Fruit fly (Drosophila melanogaster) whole organism, embryonic: ENCODE results near the gene CG10029.

ENCODE experiments used
- BEAF-32 ChIP-seq: fragments of 200-800 bp; sonication (Bioruptor generic); optimal IDR thresholded peaks from 3 replicates; lab custom pipeline; 2017; ENCODE audit warnings: missing biosample characterization, missing genetic modification characterization, mild to moderate bottlenecking, moderate library complexity, missing genetic modification reagents
- Bgb ChIP-seq: fragments of 200-800 bp; sonication (Bioruptor generic); IDR thresholded peaks from 2 replicates; pipeline ENCODE4 v1.3.6; 2022; ENCODE audit warnings: missing biosample characterization, missing genetic modification characterization; ENCODE audit not compliant: partially characterized antibody
- CG10209 ChIP-seq: fragments of 200-800 bp; sonication (Bioruptor generic); optimal IDR thresholded peaks from 3 replicates; lab custom pipeline; 2017; ENCODE audit warnings: missing biosample characterization, mild to moderate bottlenecking, missing genetic modification characterization, missing genetic modification reagents
- CG10321 ChIP-seq: fragments of 200-800 bp; sonication (Bioruptor generic); IDR thresholded peaks from 2 replicates; pipeline ENCODE4 v1.3.6; 2022; ENCODE audit warnings: missing biosample characterization, missing genetic modification characterization
- CG10366 ChIP-seq: fragments of 200-800 bp; sonication (Bioruptor generic); IDR thresholded peaks from 2 replicates; pipeline ENCODE4 v1.3.6; 2022; ENCODE audit warnings: missing biosample characterization, missing genetic modification characterization
- CG13624 ChIP-seq: fragments of 200-800 bp; sonication (Bioruptor generic); optimal IDR thresholded peaks from 2 replicates; lab custom pipeline; 2016; ENCODE audit warnings: missing biosample characterization, missing genetic modification characterization
- CG15269 ChIP-seq: fragments of 200-800 bp; sonication (Bioruptor generic); optimal IDR thresholded peaks from 2 replicates; lab custom pipeline; 2018; ENCODE audit warnings: missing biosample characterization, mild to moderate bottlenecking, missing genetic modification characterization, moderate library complexity
- CG17328 ChIP-seq: fragments of 200-800 bp; sonication (Bioruptor generic); IDR thresholded peaks from 2 replicates; pipeline ENCODE4 v1.3.6; 2022; ENCODE audit warnings: missing biosample characterization, missing genetic modification characterization
- CG17912 ChIP-seq: fragments of 200-800 bp; sonication (Bioruptor generic); optimal IDR thresholded peaks from 2 replicates; lab custom pipeline; 2018; ENCODE audit warnings: missing biosample characterization, mild to moderate bottlenecking, missing genetic modification characterization
- CG1832 ChIP-seq: fragments of 200-800 bp; sonication (Bioruptor generic); optimal IDR thresholded peaks from 2 replicates; lab custom pipeline; 2017; ENCODE audit warnings: missing biosample characterization, mild to moderate bottlenecking, missing genetic modification characterization, inconsistent platforms
- CG2129 ChIP-seq: fragments of 200-800 bp; sonication (Bioruptor generic); IDR thresholded peaks from 2 replicates; pipeline ENCODE4 v1.3.6; 2022; ENCODE audit warnings: missing biosample characterization, missing genetic modification characterization; ENCODE audit not compliant: partially characterized antibody
- CG2889 ChIP-seq: fragments of 200-800 bp; sonication (Bioruptor generic); IDR thresholded peaks from 3 replicates; pipeline ENCODE4 v1.3.6; 2022; ENCODE audit warnings: missing biosample characterization, missing genetic modification characterization
- CG3163 ChIP-seq: fragments of 200-800 bp; sonication (Bioruptor generic); optimal IDR thresholded peaks from 3 replicates; lab custom pipeline; 2016; ENCODE audit warnings: missing biosample characterization, missing genetic modification characterization
- CG32767 ChIP-seq: fragments of 200-800 bp; sonication (Bioruptor generic); IDR thresholded peaks from 2 replicates; pipeline ENCODE4 v1.3.6; 2022; ENCODE audit warnings: missing biosample characterization, missing genetic modification characterization
- CG34224 ChIP-seq: fragments of 200-800 bp; sonication (Bioruptor generic); IDR thresholded peaks from 3 replicates; pipeline ENCODE4 v1.3.6; 2022; ENCODE audit warnings: missing biosample characterization, missing genetic modification characterization; ENCODE audit not compliant: partially characterized antibody
- CG4282 ChIP-seq: fragments of 200-800 bp; sonication (Bioruptor generic); optimal IDR thresholded peaks from 2 replicates; lab custom pipeline; 2016; ENCODE audit warnings: missing biosample characterization, missing genetic modification characterization
- CG4404 ChIP-seq: fragments of 200-800 bp; sonication (Bioruptor generic); IDR thresholded peaks from 2 replicates; pipeline ENCODE4 v1.3.6; 2022; ENCODE audit warnings: missing biosample characterization, missing genetic modification characterization
- CG6854 ChIP-seq: fragments of 200-800 bp; sonication (Bioruptor generic); optimal IDR thresholded peaks from 3 replicates; lab custom pipeline; 2017; ENCODE audit warnings: missing biosample characterization, mild to moderate bottlenecking, missing genetic modification characterization
- CG8478 ChIP-seq: fragments of >200 bp; optimal IDR thresholded peaks from 2 replicates; lab custom pipeline; 2018
- Dref ChIP-seq: fragments of 200-800 bp; sonication (Bioruptor generic); IDR thresholded peaks from 2 replicates; pipeline ENCODE4 v1.3.6; 2022; ENCODE audit warnings: missing biosample characterization, missing genetic modification characterization
- Elba2 ChIP-seq: fragments of 200-800 bp; sonication (Bioruptor generic); optimal IDR thresholded peaks from 3 replicates; lab custom pipeline; 2016; ENCODE audit warnings: missing biosample characterization, missing genetic modification characterization
- Ets65A ChIP-seq: fragments of 200-800 bp; sonication (Bioruptor generic); peaks from one replicate; lab custom pipeline; 2016; ENCODE audit warnings: missing biosample characterization, missing genetic modification characterization
- GATAe ChIP-seq: fragments of 200-800 bp; sonication (Bioruptor generic); conservative IDR thresholded peaks from 2 replicates; pipeline ENCODE4 v1.3.6; 2022; ENCODE audit warnings: missing biosample characterization, missing genetic modification characterization
- Gug ChIP-seq: fragments of 200-800 bp; sonication (Bioruptor generic); IDR thresholded peaks from 4 replicates; pipeline ENCODE4 v1.3.6; 2022; ENCODE audit warnings: missing biosample characterization, missing genetic modification characterization
- Hand ChIP-seq: fragments of 200-800 bp; sonication (Bioruptor generic); optimal IDR thresholded peaks from 2 replicates; lab custom pipeline; 2017; ENCODE audit warnings: mild to moderate bottlenecking, missing biosample characterization, missing genetic modification reagents, missing genetic modification characterization
- Hmx ChIP-seq: fragments of 200-800 bp; sonication (Bioruptor generic); optimal IDR thresholded peaks from 2 replicates; lab custom pipeline; 2016; ENCODE audit warnings: missing biosample characterization, missing genetic modification characterization
- Nf-YA ChIP-seq: fragments of 200-800 bp; sonication (Bioruptor generic); IDR thresholded peaks from 2 replicates; pipeline ENCODE4 v1.3.6; 2022; ENCODE audit warnings: missing biosample characterization, missing genetic modification characterization
- Nf-YB ChIP-seq: fragments of 200-800 bp; sonication (Bioruptor generic); optimal IDR thresholded peaks from 3 replicates; lab custom pipeline; 2019; ENCODE audit warnings: missing biosample characterization, mild to moderate bottlenecking, missing genetic modification characterization, moderate library complexity
- Nf-YC ChIP-seq: fragments of 200-800 bp; optimal IDR thresholded peaks from 3 replicates; lab custom pipeline; 2019; ENCODE audit warnings: missing biosample characterization, mild to moderate bottlenecking, missing genetic modification characterization, moderate library complexity
- Opbp ChIP-seq: fragments of 200-800 bp; sonication (Bioruptor generic); IDR thresholded peaks from 3 replicates; pipeline ENCODE4 v1.3.6; 2022; ENCODE audit warnings: missing biosample characterization, missing genetic modification characterization; ENCODE audit not compliant: partially characterized antibody
- Trl ChIP-seq, 3 experiments: fragments of >200 bp in 2 of 3; fragments of 200-800 bp in 1 of 3; sonication (Bioruptor generic) in 1 of 3; optimal IDR thresholded peaks; 2 replicates in 1 of 3; 3 replicates in 2 of 3; lab custom pipeline; 2016 to 2017; ENCODE audit warnings: missing biosample characterization in 1 of 3, missing genetic modification characterization in 1 of 3
- ase ChIP-seq: fragments of 200-800 bp; sonication (Bioruptor generic); IDR thresholded peaks from 3 replicates; pipeline ENCODE4 v1.3.6; 2022; ENCODE audit warnings: missing biosample characterization, missing genetic modification characterization
- chn ChIP-seq: fragments of 200-800 bp; sonication (Bioruptor generic); optimal IDR thresholded peaks from 2 replicates; lab custom pipeline; 2016; ENCODE audit warnings: missing biosample characterization, missing genetic modification characterization
- crol ChIP-seq: fragments of 200-800 bp; sonication (Bioruptor generic); IDR thresholded peaks from 2 replicates; pipeline ENCODE4 v1.3.6; 2022; ENCODE audit warnings: missing biosample characterization, missing genetic modification characterization
- dm ChIP-seq: fragments of 200-800 bp; sonication (Bioruptor generic); optimal IDR thresholded peaks from 3 replicates; lab custom pipeline; 2016; ENCODE audit warnings: missing biosample characterization, missing genetic modification characterization
- ewg ChIP-seq: fragments of 200-800 bp; sonication (Bioruptor generic); optimal IDR thresholded peaks from 3 replicates; lab custom pipeline; 2017; ENCODE audit warnings: mild to moderate bottlenecking, missing biosample characterization, missing genetic modification reagents, missing genetic modification characterization
- fu2 ChIP-seq: fragments of 200-800 bp; sonication (Bioruptor generic); optimal IDR thresholded peaks from 2 replicates; lab custom pipeline; 2016; ENCODE audit warnings: missing biosample characterization, missing genetic modification characterization
- gt ChIP-seq: fragments of 200-800 bp; sonication (Bioruptor generic); IDR thresholded peaks from 2 replicates; pipeline ENCODE4 v1.3.6; 2022; ENCODE audit warnings: missing biosample characterization, missing genetic modification characterization
- jing ChIP-seq: fragments of 200-800 bp; sonication (Bioruptor generic); optimal IDR thresholded peaks from 2 replicates; lab custom pipeline; 2018; ENCODE audit warnings: missing biosample characterization, mild to moderate bottlenecking, missing genetic modification characterization
- kah ChIP-seq: fragments of 200-800 bp; sonication (Bioruptor generic); optimal IDR thresholded peaks from 2 replicates; lab custom pipeline; 2018; ENCODE audit warnings: missing biosample characterization, mild to moderate bottlenecking, missing genetic modification characterization
- klu ChIP-seq: fragments of 200-800 bp; sonication (Bioruptor generic); IDR thresholded peaks from 2 replicates; pipeline ENCODE4 v1.3.6; 2022; ENCODE audit warnings: missing biosample characterization, missing genetic modification characterization
- lilli ChIP-seq: fragments of 200-800 bp; sonication (Bioruptor generic); optimal IDR thresholded peaks from 3 replicates; lab custom pipeline; 2016; ENCODE audit warnings: missing biosample characterization, missing genetic modification characterization
- sc ChIP-seq, 3 experiments: fragments of >200 bp in 2 of 3; fragments of 200-800 bp in 1 of 3; sonication (Bioruptor generic) in 1 of 3; optimal IDR thresholded peaks; 2 replicates in 2 of 3; 3 replicates in 1 of 3; lab custom pipeline; 2017; ENCODE audit warnings: mild to moderate bottlenecking in 1 of 3, missing biosample characterization in 1 of 3, missing genetic modification characterization in 1 of 3, missing genetic modification reagents in 1 of 3
- sna ChIP-seq: fragments of 200-800 bp; sonication (Bioruptor generic); IDR thresholded peaks from 2 replicates; pipeline ENCODE4 v1.3.6; 2022; ENCODE audit warnings: missing biosample characterization, missing genetic modification characterization; ENCODE audit not compliant: partially characterized antibody
- ssp ChIP-seq: fragments of 200-800 bp; sonication (Bioruptor generic); IDR thresholded peaks from 2 replicates; pipeline ENCODE4 v1.3.6; 2022; ENCODE audit warnings: missing biosample characterization, missing genetic modification characterization
- z ChIP-seq: fragments of 200-800 bp; sonication (Bioruptor generic); IDR thresholded peaks from 3 replicates; pipeline ENCODE4 v1.3.6; 2022; ENCODE audit warnings: missing biosample characterization, missing genetic modification characterization
- zen ChIP-seq: fragments of 200-800 bp; sonication (Bioruptor generic); optimal IDR thresholded peaks from 3 replicates; lab custom pipeline; 2018; ENCODE audit warnings: missing biosample characterization, mild to moderate bottlenecking, missing genetic modification characterization, moderate library complexity

The CG10029 gene

dm6 chr3R:7322549-7322948, 5.5 kb upstream of the CG10029 start:
- TF ChIP-seq Hand (GFP tag; lab: Kevin White, UChicago) (no peak), CG13624 (GFP tag; lab: Kevin White, UChicago) (no peak), Elba2 (GFP tag; lab: Kevin White, UChicago) (no peak), CG4404 (GFP tag; lab: Robert Waterston, UW) (no peak)

- TF ChIP-seq fu2, result no peak
- TF ChIP-seq sna (GFP tag; lab: Robert Waterston, UW), result 0 out of 2 replicates have a peak, but pooled peaks have one; percentile 52
- TF ChIP-seq crol (GFP tag; lab: Robert Waterston, UW), result no peak
- TF ChIP-seq CG34224 (GFP tag; lab: Robert Waterston, UW), result 0 out of 3 replicates have a peak, but pooled peaks have one; percentile 37
- no peak for TF ChIP-seq jing (GFP tag; lab: Kevin White, UChicago)
- TF ChIP-seq Dref, result 0 out of 2 replicates have a peak, but pooled peaks have one; percentile 0
- no peak for TF ChIP-seq CG10366 (GFP tag; lab: Robert Waterston, UW)
- no peak for TF ChIP-seq Opbp (GFP tag; lab: Robert Waterston, UW)
- peak; percentile 92 for TF ChIP-seq CG8478 (lab: Kevin White, UChicago)
- no peak for TF ChIP-seq CG4282
- TF ChIP-seq Bgb (GFP tag; lab: Robert Waterston, UW), result no peak
- no peak for TF ChIP-seq CG10209
- peak; percentile 97 for TF ChIP-seq Nf-YB (GFP tag; lab: Kevin White, UChicago)
- peak; percentile 95 for TF ChIP-seq CG3163 (GFP tag; lab: Kevin White, UChicago)
- TF ChIP-seq Trl (optimal IDR thresholded peaks at IDR 0.05; lab: Kevin White, UChicago), result peak; percentile 50 to 65
- TF ChIP-seq Trl (GFP tag; optimal IDR thresholded peaks at IDR 0.05; lab: Kevin White, UChicago), result no peak
- TF ChIP-seq CG1832 (GFP tag; lab: Kevin White, UChicago), result peak; percentile 88
- peak; percentile 89 for TF ChIP-seq CG10321 (GFP tag; lab: Robert Waterston, UW)
- TF ChIP-seq Nf-YA (GFP tag; lab: Robert Waterston, UW), result peak; percentile 86
- TF ChIP-seq Nf-YC (tag; lab: Kevin White, UChicago), result peak; percentile 98
- TF ChIP-seq CG6854 (GFP tag; lab: Kevin White, UChicago), result no peak
- peak; percentile 54 for TF ChIP-seq ewg (GFP tag; lab: Kevin White, UChicago)
- TF ChIP-seq z (GFP tag; lab: Robert Waterston, UW), result peak; percentile 91
These were observed 4.0 kb downstream of the CG10029 start for dm6 chr3R:7313034-7313433.

- peak; percentile 86 for TF ChIP-seq Nf-YC (tag; lab: Kevin White, UChicago)
- TF ChIP-seq GATAe (GFP tag; lab: Robert Waterston, UW), result no peak
- TF ChIP-seq lilli (GFP tag; lab: Kevin White, UChicago), result no peak
- TF ChIP-seq BEAF-32 (GFP tag; lab: Kevin White, UChicago), result no peak
- no peak for TF ChIP-seq kah (GFP tag; lab: Kevin White, UChicago)
- no peak for TF ChIP-seq dm
- TF ChIP-seq ssp (GFP tag; lab: Robert Waterston, UW), result no peak
- TF ChIP-seq CG2129 (GFP tag; lab: Robert Waterston, UW), result no peak
- 0 out of 2 replicates have a peak, but pooled peaks have one; percentile 8 for TF ChIP-seq Nf-YA (GFP tag; lab: Robert Waterston, UW)
- TF ChIP-seq klu, result no peak
- TF ChIP-seq CG32767, result no peak
- TF ChIP-seq Hmx (GFP tag; lab: Kevin White, UChicago), result no peak
- no peak for TF ChIP-seq Ets65A (GFP tag; lab: Kevin White, UChicago)
- no peak for TF ChIP-seq sc (optimal IDR thresholded peaks at IDR 0.05; lab: Kevin White, UChicago)
- no peak for TF ChIP-seq sc (GFP tag; optimal IDR thresholded peaks at IDR 0.05; lab: Kevin White, UChicago)
- no peak for TF ChIP-seq CG17328 (GFP tag; lab: Robert Waterston, UW)
- TF ChIP-seq CG2889 (GFP tag; lab: Robert Waterston, UW), result no peak
- TF ChIP-seq CG1832 (GFP tag; lab: Kevin White, UChicago), result peak; percentile 43
- TF ChIP-seq zen, result no peak
- no peak for TF ChIP-seq CG17912
- no peak for TF ChIP-seq Elba2 (GFP tag; lab: Kevin White, UChicago)
- 0 out of 2 replicates have a peak, but pooled peaks have one; percentile 20 for TF ChIP-seq sna (GFP tag; lab: Robert Waterston, UW)
- TF ChIP-seq gt (GFP tag; lab: Robert Waterston, UW), result no peak
- no peak for TF ChIP-seq CG15269 (tag; lab: Kevin White, UChicago)
- no peak for TF ChIP-seq ase (GFP tag; lab: Robert Waterston, UW)
- TF ChIP-seq chn (GFP tag; lab: Kevin White, UChicago), result no peak
- no peak for TF ChIP-seq CG4282
- no peak for TF ChIP-seq Gug
These were observed 6.4 kb downstream of the CG10029 start for dm6 chr3R:7310576-7310975.
